Fruit fly (Drosophila melanogaster) whole organism, embryonic: ENCODE measurements around the gene B-H1.
A peak's percentile ranks its signal among the peaks of the same experiment; 100 is the strongest.

Experiments
- Blimp-1 ChIP-seq: fragments of 200-800 bp; sonication (Bioruptor generic); optimal IDR thresholded peaks from 3 replicates; lab custom pipeline; 2018; ENCODE audit warnings: missing biosample characterization, missing genetic modification characterization, mild to moderate bottlenecking, moderate library complexity, missing genetic modification reagents
- CG10209 ChIP-seq: fragments of 200-800 bp; sonication (Bioruptor generic); optimal IDR thresholded peaks from 3 replicates; lab custom pipeline; 2017; ENCODE audit warnings: missing biosample characterization, mild to moderate bottlenecking, missing genetic modification characterization, missing genetic modification reagents
- CG1024 ChIP-seq: fragments of 200-800 bp; sonication (Bioruptor generic); IDR thresholded peaks from 2 replicates; pipeline ENCODE4 v1.3.6; 2022; ENCODE audit warnings: missing biosample characterization, missing genetic modification characterization
- CG10321 ChIP-seq: fragments of 200-800 bp; sonication (Bioruptor generic); IDR thresholded peaks from 2 replicates; pipeline ENCODE4 v1.3.6; 2022; ENCODE audit warnings: missing biosample characterization, missing genetic modification characterization
- CG11504 ChIP-seq: fragments of 200-800 bp; sonication (Bioruptor generic); optimal IDR thresholded peaks from 3 replicates; lab custom pipeline; 2019; ENCODE audit warnings: missing biosample characterization, mild to moderate bottlenecking, missing genetic modification characterization, moderate library complexity
- CG12155 ChIP-seq: fragments of 200-800 bp; sonication (Bioruptor generic); optimal IDR thresholded peaks from 3 replicates; lab custom pipeline; 2016; ENCODE audit warnings: missing biosample characterization, missing genetic modification characterization
- CG1233 ChIP-seq: fragments of 200-800 bp; sonication (Bioruptor generic); optimal IDR thresholded peaks from 4 replicates; lab custom pipeline; 2018; ENCODE audit warnings: missing biosample characterization, mild to moderate bottlenecking, missing genetic modification characterization
- CG13123 ChIP-seq: fragments of 200-800 bp; sonication (Bioruptor generic); optimal IDR thresholded peaks from 2 replicates; lab custom pipeline; 2016; ENCODE audit warnings: missing biosample characterization, missing genetic modification characterization
- CG13287 ChIP-seq: fragments of 200-800 bp; sonication (Bioruptor generic); IDR thresholded peaks from 2 replicates; pipeline ENCODE4 v1.3.6; 2022; ENCODE audit warnings: missing biosample characterization, missing genetic modification characterization; ENCODE audit not compliant: partially characterized antibody
- CG1647 ChIP-seq: fragments of 200-800 bp; sonication (Bioruptor generic); optimal IDR thresholded peaks from 3 replicates; lab custom pipeline; 2016; ENCODE audit warnings: missing biosample characterization, missing genetic modification characterization
- CG16779 ChIP-seq: fragments of 200-800 bp; sonication (Bioruptor generic); IDR thresholded peaks from 2 replicates; pipeline ENCODE4 v1.3.6; 2022; ENCODE audit warnings: missing biosample characterization, missing genetic modification characterization
- CG17186 ChIP-seq: fragments of 200-800 bp; sonication (Bioruptor generic); optimal IDR thresholded peaks from 3 replicates; lab custom pipeline; 2017; ENCODE audit warnings: missing biosample characterization, missing genetic modification reagents, missing genetic modification characterization
- CG17802 ChIP-seq: fragments of 200-800 bp; sonication (Bioruptor generic); optimal IDR thresholded peaks from 2 replicates; lab custom pipeline; 2018; ENCODE audit warnings: missing biosample characterization, mild to moderate bottlenecking, missing genetic modification characterization, moderate library complexity
- CG18262 ChIP-seq: fragments of 200-800 bp; optimal IDR thresholded peaks from 3 replicates; lab custom pipeline; 2019; ENCODE audit warnings: missing biosample characterization, mild to moderate bottlenecking, missing genetic modification characterization, moderate library complexity
- CG1832 ChIP-seq: fragments of 200-800 bp; sonication (Bioruptor generic); optimal IDR thresholded peaks from 2 replicates; lab custom pipeline; 2017; ENCODE audit warnings: missing biosample characterization, mild to moderate bottlenecking, missing genetic modification characterization, inconsistent platforms
- CG31224 ChIP-seq: fragments of 200-800 bp; sonication (Bioruptor generic); IDR thresholded peaks from 2 replicates; pipeline ENCODE4 v1.3.6; 2022; ENCODE audit warnings: missing biosample characterization, missing genetic modification characterization
- CG31441 ChIP-seq: fragments of 200-800 bp; sonication (Bioruptor generic); IDR thresholded peaks from 2 replicates; pipeline ENCODE4 v1.3.6; 2022; ENCODE audit warnings: missing biosample characterization, missing genetic modification characterization
- CG32532 ChIP-seq: fragments of 200-800 bp; sonication (Bioruptor generic); IDR thresholded peaks from 2 replicates; pipeline ENCODE4 v1.3.6; 2022; ENCODE audit warnings: missing biosample characterization, missing genetic modification characterization
- CG33213 ChIP-seq: fragments of 200-800 bp; sonication (Bioruptor generic); optimal IDR thresholded peaks from 3 replicates; lab custom pipeline; 2016; ENCODE audit warnings: missing biosample characterization, missing genetic modification characterization
- CG4617 ChIP-seq: fragments of 200-800 bp; sonication (Bioruptor generic); optimal IDR thresholded peaks from 3 replicates; lab custom pipeline; 2016; ENCODE audit warnings: missing biosample characterization, missing genetic modification characterization, borderline replicate concordance
- CG7987 ChIP-seq: fragments of 200-800 bp; sonication (Bioruptor generic); optimal IDR thresholded peaks from 2 replicates; lab custom pipeline; 2018; ENCODE audit warnings: missing biosample characterization, mild to moderate bottlenecking, missing genetic modification characterization, moderate library complexity
- CG9727 ChIP-seq: fragments of 200-800 bp; sonication (Bioruptor generic); optimal IDR thresholded peaks from 3 replicates; lab custom pipeline; 2017; ENCODE audit warnings: missing biosample characterization, mild to moderate bottlenecking, missing genetic modification characterization
- Dll ChIP-seq: fragments of 200-800 bp; sonication (Bioruptor generic); IDR thresholded peaks from 4 replicates; pipeline ENCODE4 v1.3.6; 2022; ENCODE audit warnings: missing biosample characterization, missing genetic modification characterization; ENCODE audit not compliant: partially characterized antibody
- Ets65A ChIP-seq: fragments of 200-800 bp; sonication (Bioruptor generic); peaks from one replicate; lab custom pipeline; 2016; ENCODE audit warnings: missing biosample characterization, missing genetic modification characterization
- HLH3B ChIP-seq: fragments of 200-800 bp; sonication (Bioruptor generic); IDR thresholded peaks from 2 replicates; pipeline ENCODE4 v1.3.6; 2022; ENCODE audit warnings: missing biosample characterization, missing genetic modification characterization
- HLH4C ChIP-seq: fragments of 200-800 bp; sonication (Bioruptor generic); IDR thresholded peaks from 3 replicates; pipeline ENCODE4 v1.3.6; 2022; ENCODE audit warnings: missing biosample characterization, missing genetic modification characterization; ENCODE audit not compliant: partially characterized antibody
- NFAT ChIP-seq: fragments of 200-800 bp; sonication (Bioruptor generic); IDR thresholded peaks from 2 replicates; pipeline ENCODE4 v1.3.6; 2022; ENCODE audit warnings: missing biosample characterization, missing genetic modification characterization
- Nf-YC ChIP-seq: fragments of 200-800 bp; optimal IDR thresholded peaks from 3 replicates; lab custom pipeline; 2019; ENCODE audit warnings: missing biosample characterization, mild to moderate bottlenecking, missing genetic modification characterization, moderate library complexity
- NfI ChIP-seq: fragments of 200-800 bp; sonication (Bioruptor generic); optimal IDR thresholded peaks from 3 replicates; lab custom pipeline; 2018; ENCODE audit warnings: missing biosample characterization, mild to moderate bottlenecking, missing genetic modification characterization, moderate library complexity
- Ptx1 ChIP-seq: fragments of 200-800 bp; sonication (Bioruptor generic); IDR thresholded peaks from 2 replicates; pipeline ENCODE4 v1.3.6; 2022; ENCODE audit warnings: missing biosample characterization, missing genetic modification characterization
- Sox102F ChIP-seq: fragments of 200-800 bp; sonication (Bioruptor generic); optimal IDR thresholded peaks from 2 replicates; lab custom pipeline; 2018; ENCODE audit warnings: missing biosample characterization, mild to moderate bottlenecking, missing genetic modification characterization, moderate library complexity
- Taf1 ChIP-seq: fragments of 200-800 bp; sonication (Bioruptor generic); IDR thresholded peaks from 2 replicates; pipeline ENCODE4 v1.3.6; 2022; ENCODE audit warnings: missing biosample characterization, missing genetic modification characterization
- Xrp1 ChIP-seq: fragments of 200-800 bp; sonication (Bioruptor generic); IDR thresholded peaks from 2 replicates; pipeline ENCODE4 v1.3.6; 2022; ENCODE audit warnings: missing biosample characterization, missing genetic modification characterization
- ci ChIP-seq: fragments of 200-800 bp; sonication (Bioruptor generic); IDR thresholded peaks from 3 replicates; pipeline ENCODE4 v1.3.6; 2022; ENCODE audit warnings: missing biosample characterization, missing genetic modification characterization
- disco-r ChIP-seq: fragments of 200-800 bp; sonication (Bioruptor generic); optimal IDR thresholded peaks from 2 replicates; lab custom pipeline; 2016; ENCODE audit warnings: missing biosample characterization, missing genetic modification characterization
- dm ChIP-seq: fragments of 200-800 bp; sonication (Bioruptor generic); optimal IDR thresholded peaks from 3 replicates; lab custom pipeline; 2016; ENCODE audit warnings: missing biosample characterization, missing genetic modification characterization
- en ChIP-seq: fragments of 200-800 bp; sonication (Bioruptor generic); optimal IDR thresholded peaks from 2 replicates; lab custom pipeline; 2016; ENCODE audit warnings: missing biosample characterization, missing genetic modification characterization
- gce ChIP-seq: fragments of 200-800 bp; sonication (Bioruptor generic); IDR thresholded peaks from 3 replicates; pipeline ENCODE4 v1.3.6; 2022; ENCODE audit warnings: missing biosample characterization, missing genetic modification characterization
- gem ChIP-seq: fragments of 200-800 bp; sonication (Bioruptor generic); optimal IDR thresholded peaks from 2 replicates; lab custom pipeline; 2019; ENCODE audit warnings: missing biosample characterization, mild to moderate bottlenecking, missing genetic modification characterization, moderate library complexity
- gsb-n ChIP-seq: fragments of 200-800 bp; sonication (Bioruptor generic); optimal IDR thresholded peaks from 3 replicates; lab custom pipeline; 2018; ENCODE audit warnings: missing biosample characterization, mild to moderate bottlenecking, missing genetic modification characterization
- hth ChIP-seq: fragments of >200 bp; optimal IDR thresholded peaks from 2 replicates; lab custom pipeline; 2017; ENCODE audit warnings: inconsistent platforms
- luna ChIP-seq: fragments of 200-800 bp; sonication (Bioruptor generic); optimal IDR thresholded peaks from 2 replicates; lab custom pipeline; 2016; ENCODE audit warnings: missing biosample characterization, missing genetic modification characterization
- oc ChIP-seq: fragments of 200-800 bp; sonication (Bioruptor generic); optimal IDR thresholded peaks from 2 replicates; lab custom pipeline; 2018; ENCODE audit warnings: missing biosample characterization, mild to moderate bottlenecking, missing genetic modification characterization, moderate library complexity
- pan ChIP-seq, 4 experiments: fragments of >200 bp in 3 of 4; fragments of 200-800 bp in 1 of 4; sonication (Bioruptor generic) in 1 of 4; optimal IDR thresholded peaks in 3 of 4; IDR thresholded peaks in 1 of 4; 2 replicates each; pipeline versions ENCODE4 v1.3.6 to Lab custom; 2017 to 2022; ENCODE audit warnings: missing biosample characterization in 2 of 4, missing genetic modification characterization in 2 of 4, mixed read lengths in 1 of 4
- pita ChIP-seq: fragments of 200-800 bp; sonication (Bioruptor generic); optimal IDR thresholded peaks from 2 replicates; lab custom pipeline; 2017; ENCODE audit warnings: missing biosample characterization, mild to moderate bottlenecking, missing genetic modification characterization
- pros ChIP-seq: fragments of 200-800 bp; sonication (Bioruptor generic); optimal IDR thresholded peaks from 3 replicates; lab custom pipeline; 2019; ENCODE audit warnings: missing biosample characterization, mild to moderate bottlenecking, missing genetic modification characterization, moderate library complexity
- ranshi ChIP-seq: fragments of 200-800 bp; sonication (Bioruptor generic); IDR thresholded peaks from 2 replicates; pipeline ENCODE4 v1.3.6; 2022; ENCODE audit warnings: missing biosample characterization, missing genetic modification characterization
- sisA ChIP-seq: fragments of 200-800 bp; sonication (Bioruptor generic); IDR thresholded peaks from 2 replicates; pipeline ENCODE4 v1.3.6; 2022; ENCODE audit warnings: missing biosample characterization, missing genetic modification characterization
- tll ChIP-seq, 2 experiments: fragments of 200-800 bp in 1 of 2; fragments of >200 bp in 1 of 2; sonication (Bioruptor generic) in 1 of 2; optimal IDR thresholded peaks; 2 replicates each; lab custom pipeline; 2017 to 2019; ENCODE audit warnings: missing biosample characterization in 2 of 2, missing genetic modification characterization in 2 of 2, mild to moderate bottlenecking in 1 of 2, moderate library complexity in 1 of 2
- tx ChIP-seq: fragments of 200-800 bp; sonication (Bioruptor generic); optimal IDR thresholded peaks from 2 replicates; lab custom pipeline; 2016; ENCODE audit warnings: missing biosample characterization, missing genetic modification characterization
- zen ChIP-seq: fragments of 200-800 bp; sonication (Bioruptor generic); optimal IDR thresholded peaks from 3 replicates; lab custom pipeline; 2018; ENCODE audit warnings: missing biosample characterization, mild to moderate bottlenecking, missing genetic modification characterization, moderate library complexity

B-H1 gene

dm6 chrX:17368569-17368968 is 28.7 kb upstream of the B-H1 start (continued):
- TF ChIP-seq Nf-YC (tag; lab: Kevin White, UChicago): peak; percentile 53
- TF ChIP-seq ranshi (GFP tag; lab: Robert Waterston, UW): no peak
- TF ChIP-seq tll (GFP tag; optimal IDR thresholded peaks at IDR 0.05; lab: Kevin White, UChicago): peak in 1 of 2 experiments; percentile 93
- TF ChIP-seq zen (tag; lab: Kevin White, UChicago): peak; percentile 39
- peak; percentile 21 for TF ChIP-seq pros (GFP tag; lab: Kevin White, UChicago)
- no peak for TF ChIP-seq CG12155
- TF ChIP-seq hth (lab: Kevin White, UChicago): no peak
- peak; percentile 66 for TF ChIP-seq CG1832
- no peak for TF ChIP-seq luna
- TF ChIP-seq CG10209 (GFP tag; lab: Kevin White, UChicago): no peak
- peak; percentile 30 for TF ChIP-seq oc (tag; lab: Kevin White, UChicago)
- no peak for TF ChIP-seq Taf1 (GFP tag; lab: Robert Waterston, UW)
- no peak for TF ChIP-seq CG17802 (tag; lab: Kevin White, UChicago)
- TF ChIP-seq HLH4C (GFP tag; lab: Robert Waterston, UW): no peak
- peak; percentile 5 for TF ChIP-seq gsb-n (tag; lab: Kevin White, UChicago)
- no peak for TF ChIP-seq Blimp-1 (GFP tag; lab: Kevin White, UChicago)
- TF ChIP-seq Ets65A (GFP tag; lab: Kevin White, UChicago): peak; percentile 60
- no peak for TF ChIP-seq CG1024 (GFP tag; lab: Robert Waterston, UW)
- TF ChIP-seq CG1647 (GFP tag; lab: Kevin White, UChicago): no peak
- TF ChIP-seq ci (GFP tag; lab: Robert Waterston, UW): 0 out of 3 replicates have a peak, but pooled peaks have one; percentile 9
- TF ChIP-seq Xrp1: no peak
- no peak for TF ChIP-seq Dll
- TF ChIP-seq CG10321 (GFP tag; lab: Robert Waterston, UW): peak; percentile 38; the same call in 1 of the 2 replicates
- TF ChIP-seq, all 482 proteins: peak for 12

dm6 chrX:17379430-17379829 is 17.8 kb upstream of the B-H1 start:
- TF ChIP-seq gem (tag; lab: Kevin White, UChicago) (peak; percentile 24), Nf-YC (tag; lab: Kevin White, UChicago) (no peak), pan (optimal IDR thresholded peaks at IDR 0.05; lab: Kevin White, UChicago) (no peak), pan (GFP tag; optimal IDR thresholded peaks at IDR 0.05 in 1 of 2, IDR thresholded peaks at IDR 0.05 in 1 of 2) (no peak), CG16779 (GFP tag; lab: Robert Waterston, UW) (no peak), pita (GFP tag; lab: Kevin White, UChicago) (no peak), CG18262 (tag; lab: Kevin White, UChicago) (peak; percentile 23), CG31224 (GFP tag; lab: Robert Waterston, UW) (no peak), CG9727 (GFP tag; lab: Kevin White, UChicago) (no peak), CG1024 (GFP tag; lab: Robert Waterston, UW) (no peak), CG13287 (GFP tag; lab: Robert Waterston, UW) (no peak), disco-r (no peak), CG11504 (tag; lab: Kevin White, UChicago) (peak; percentile 18), CG17186 (no peak), CG31441 (no peak), CG13123 (GFP tag; lab: Kevin White, UChicago) (no peak), gce (GFP tag; lab: Robert Waterston, UW) (no peak), Ptx1 (GFP tag; lab: Robert Waterston, UW) (no peak), CG4617 (GFP tag; lab: Kevin White, UChicago) (no peak), dm (GFP tag; lab: Kevin White, UChicago) (no peak), NFAT (GFP tag; lab: Robert Waterston, UW) (no peak), CG1233 (GFP tag; lab: Kevin White, UChicago) (no peak), CG32532 (GFP tag; lab: Robert Waterston, UW) (no peak), Sox102F (no peak), CG33213 (GFP tag; lab: Kevin White, UChicago) (no peak), CG7987 (GFP tag; lab: Kevin White, UChicago) (no peak), en (no peak), tx (GFP tag; lab: Kevin White, UChicago) (no peak), HLH3B (GFP tag; lab: Robert Waterston, UW) (no peak), sisA (no peak), NfI (GFP tag; lab: Kevin White, UChicago) (no peak)
